Worm (Caenorhabditis elegans) whole organism, L4 larva: ENCODE results near the gene daf-41.

Experiments
- Y105C5A.15 ChIP-seq: fragments of 200-800 bp; sonication (Bioruptor generic); IDR thresholded peaks from 2 replicates; pipeline ENCODE4 v1.3.6; 2022; ENCODE audit warnings: missing genetic modification characterization, missing compliant biosample characterization
- hlh-30 ChIP-seq: sonication (generic microtip); optimal IDR thresholded peaks from 2 replicates; lab custom pipeline; 2017; ENCODE audit warnings: antibody characterized with exemption, mild to moderate bottlenecking, missing genetic modification characterization, missing compliant biosample characterization; ENCODE audit not compliant: insufficient read depth
- pha-4 ChIP-seq, 2 experiments: fragments of 150-350 bp in 1 of 2; fragments of 200-800 bp in 1 of 2; sonication (Bioruptor generic) in 1 of 2; IDR thresholded peaks in 1 of 2; optimal IDR thresholded peaks in 1 of 2; 2 replicates each; pipeline versions ENCODE4 v1.3.6 to Lab custom; 2014 to 2022; ENCODE audit warnings: missing genetic modification characterization in 2 of 2, missing genetic modification reagents in 2 of 2, missing biosample characterization in 1 of 2, missing compliant biosample characterization in 1 of 2
- snpc-1.2 ChIP-seq: fragments of 200-800 bp; sonication (Bioruptor generic); IDR thresholded peaks from 2 replicates; pipeline ENCODE4 v1.3.6; 2022; ENCODE audit warnings: missing genetic modification reagents, missing genetic modification characterization, missing compliant biosample characterization

DNA sequence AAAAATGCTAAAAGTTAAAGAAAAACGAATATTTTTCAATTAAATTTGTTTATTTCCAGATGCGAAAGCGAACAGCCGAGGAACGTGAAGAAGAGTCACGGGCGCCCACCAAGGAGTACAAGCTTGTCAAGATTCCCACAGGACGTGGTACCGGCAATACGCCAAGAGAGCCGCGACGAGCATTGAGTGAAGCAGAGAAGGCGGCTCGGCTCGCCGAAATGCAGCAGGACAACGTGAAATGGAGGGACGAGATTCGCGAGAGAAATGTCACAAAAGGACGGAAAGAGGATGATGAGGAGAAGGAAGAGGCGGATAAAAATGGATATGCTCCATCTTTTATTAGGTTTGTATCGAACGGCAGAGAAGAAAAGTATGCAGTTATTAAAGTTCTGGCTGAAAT is 35.8 kb upstream of the daf-41 start:
- TF ChIP-seq hlh-30, result no peak
- no peak for TF ChIP-seq snpc-1.2 (GFP tag; lab: Robert Waterston, UW)
- no peak for TF ChIP-seq Y105C5A.15
- TF ChIP-seq pha-4 (GFP tag; IDR thresholded peaks at IDR 0.05; lab: Robert Waterston, UW), result 0 out of 2 replicates have a peak, but pooled peaks have one; percentile 17
- no peak for TF ChIP-seq pha-4 (tag; optimal IDR thresholded peaks at IDR 0.05; lab: Kevin White, UChicago)
